Worm (Caenorhabditis elegans): ENCODE data around the gene xpc-1.

DNA sequence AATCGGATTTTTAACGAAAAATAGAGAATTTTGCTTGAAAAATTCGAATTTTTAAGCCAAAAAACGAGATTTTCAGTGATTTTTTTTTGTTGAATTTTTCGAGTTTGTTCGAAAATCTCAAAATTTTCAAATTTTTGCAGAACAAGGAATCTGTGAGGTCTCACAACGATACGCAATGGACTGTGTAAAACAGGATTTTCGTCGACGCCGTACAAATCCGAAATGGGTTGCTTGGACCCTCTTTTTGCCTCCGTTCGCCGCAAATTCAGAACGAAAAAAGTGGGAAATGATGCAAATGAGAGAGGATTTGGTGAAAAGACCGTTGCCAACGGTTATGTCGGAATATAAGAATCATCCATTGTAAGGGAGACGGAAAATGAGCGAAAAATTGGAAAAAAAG lies 9.4 kb downstream of the xpc-1 start:
- TF ChIP-seq ceh-48 (tag; optimal IDR thresholded peaks at IDR 0.05) (no peak), rnt-1 (tag; optimal IDR thresholded peaks at IDR 0.05) (no peak), pat-9 (tag; optimal IDR thresholded peaks at IDR 0.05) (no peak), ets-4 (tag; optimal IDR thresholded peaks at IDR 0.05) (no peak), mec-3 (tag; optimal IDR thresholded peaks at IDR 0.05; ENCODE audit: borderline replicate concordance) (no peak), K09A11.1 (tag; optimal IDR thresholded peaks at IDR 0.05; ENCODE audit: insufficient read depth) (no peak), madf-2 (tag; optimal IDR thresholded peaks at IDR 0.05) (no peak)

All from whole organism, late embryonic.